Fruit fly (Drosophila melanogaster) whole organism, prepupa: ENCODE measurements around the gene spn-F.

Experiments
- Blimp-1 ChIP-seq: fragments of 200-800 bp; sonication (Bioruptor generic); optimal IDR thresholded peaks from 3 replicates; lab custom pipeline; 2017; ENCODE audit warnings: missing biosample characterization, missing genetic modification characterization, mild to moderate bottlenecking, moderate library complexity, missing genetic modification reagents
- CG10631 ChIP-seq: fragments of 200-800 bp; sonication (Bioruptor generic); optimal IDR thresholded peaks from 2 replicates; lab custom pipeline; 2016; ENCODE audit warnings: missing biosample characterization, missing genetic modification characterization
- CG10669 ChIP-seq: fragments of 200-800 bp; sonication (Bioruptor generic); optimal IDR thresholded peaks from 3 replicates; lab custom pipeline; 2018; ENCODE audit warnings: missing biosample characterization, mild to moderate bottlenecking, missing genetic modification characterization, moderate library complexity
- CG11294 ChIP-seq: fragments of 200-800 bp; sonication (Bioruptor generic); IDR thresholded peaks from 2 replicates; pipeline ENCODE4 v1.3.6; 2022; ENCODE audit warnings: missing biosample characterization, missing genetic modification characterization
- CG11762 ChIP-seq: fragments of 200-800 bp; sonication (Bioruptor generic); optimal IDR thresholded peaks from 3 replicates; lab custom pipeline; 2016; ENCODE audit warnings: missing biosample characterization, missing genetic modification characterization; ENCODE audit not compliant: insufficient read depth
- CG11902 ChIP-seq: fragments of 200-800 bp; sonication (Bioruptor generic); optimal IDR thresholded peaks from 3 replicates; lab custom pipeline; 2016; ENCODE audit warnings: missing biosample characterization, missing genetic modification characterization
- CG15336 ChIP-seq: fragments of 200-800 bp; sonication (Bioruptor generic); IDR thresholded peaks from 2 replicates; pipeline ENCODE4 v1.3.6; 2022; ENCODE audit warnings: missing biosample characterization, missing genetic modification characterization
- CG1621 ChIP-seq: fragments of 200-800 bp; sonication (Bioruptor generic); optimal IDR thresholded peaks from 3 replicates; lab custom pipeline; 2018; ENCODE audit warnings: missing biosample characterization, mild to moderate bottlenecking, missing genetic modification characterization
- CG16779 ChIP-seq: fragments of 200-800 bp; sonication (Bioruptor generic); optimal IDR thresholded peaks from 3 replicates; lab custom pipeline; 2017; ENCODE audit warnings: missing biosample characterization, mild to moderate bottlenecking, missing genetic modification characterization
- CG3032 ChIP-seq: fragments of 200-800 bp; optimal IDR thresholded peaks from 2 replicates; lab custom pipeline; 2019; ENCODE audit warnings: missing biosample characterization, mild to moderate bottlenecking, missing genetic modification characterization, moderate library complexity
- CG32006 ChIP-seq: fragments of 200-800 bp; sonication (Bioruptor generic); optimal IDR thresholded peaks from 3 replicates; lab custom pipeline; 2017; ENCODE audit warnings: missing biosample characterization, mild to moderate bottlenecking, missing genetic modification characterization
- CG34406 ChIP-seq: fragments of 200-800 bp; sonication (Bioruptor generic); optimal IDR thresholded peaks from 3 replicates; lab custom pipeline; 2016; ENCODE audit warnings: missing biosample characterization, missing genetic modification characterization
- CG3919 ChIP-seq: fragments of 200-800 bp; sonication (Bioruptor generic); optimal IDR thresholded peaks from 3 replicates; lab custom pipeline; 2016; ENCODE audit warnings: missing biosample characterization, missing genetic modification characterization
- CG4318 ChIP-seq: fragments of 200-800 bp; sonication (Bioruptor generic); optimal IDR thresholded peaks from 3 replicates; lab custom pipeline; 2017; ENCODE audit warnings: missing biosample characterization, mild to moderate bottlenecking, missing genetic modification characterization
- CG6276 ChIP-seq: fragments of 200-800 bp; sonication (Bioruptor generic); optimal IDR thresholded peaks from 2 replicates; lab custom pipeline; 2017; ENCODE audit warnings: missing biosample characterization, mild to moderate bottlenecking, missing genetic modification characterization
- CG6792 ChIP-seq: fragments of 200-800 bp; sonication (Bioruptor generic); optimal IDR thresholded peaks from 3 replicates; lab custom pipeline; 2016; ENCODE audit warnings: missing biosample characterization, missing genetic modification characterization
- CG6854 ChIP-seq: fragments of 200-800 bp; sonication (Bioruptor generic); optimal IDR thresholded peaks from 2 replicates; lab custom pipeline; 2017; ENCODE audit warnings: missing biosample characterization, mild to moderate bottlenecking, missing genetic modification characterization
- CG7368 ChIP-seq: fragments of 200-800 bp; sonication (Bioruptor generic); optimal IDR thresholded peaks from 3 replicates; lab custom pipeline; 2016; ENCODE audit warnings: missing biosample characterization, missing genetic modification characterization
- CG8119 ChIP-seq: fragments of 200-800 bp; sonication (Bioruptor generic); IDR thresholded peaks from 3 replicates; pipeline ENCODE4 v1.3.6; 2022; ENCODE audit warnings: missing biosample characterization, missing genetic modification characterization
- CG8319 ChIP-seq: fragments of 200-800 bp; sonication (Bioruptor generic); optimal IDR thresholded peaks from 3 replicates; lab custom pipeline; 2016; ENCODE audit warnings: missing biosample characterization, missing genetic modification characterization
- CG8632 ChIP-seq: fragments of 200-800 bp; sonication (Bioruptor generic); optimal IDR thresholded peaks from 3 replicates; lab custom pipeline; 2016; ENCODE audit warnings: missing biosample characterization, missing genetic modification characterization
- CG9139 ChIP-seq: fragments of 200-800 bp; sonication (Bioruptor generic); optimal IDR thresholded peaks from 3 replicates; lab custom pipeline; 2017; ENCODE audit warnings: missing biosample characterization, mild to moderate bottlenecking, missing genetic modification characterization
- Eip78C ChIP-seq: fragments of 200-800 bp; sonication (Bioruptor generic); peaks from one replicate; lab custom pipeline; 2016; ENCODE audit warnings: missing biosample characterization, missing genetic modification characterization
- Eip93F ChIP-seq: fragments of 200-800 bp; sonication (Bioruptor generic); optimal IDR thresholded peaks from 2 replicates; lab custom pipeline; 2016; ENCODE audit warnings: missing biosample characterization, mild to moderate bottlenecking, missing genetic modification characterization
- Ets21C ChIP-seq: fragments of 200-800 bp; sonication (Bioruptor generic); optimal IDR thresholded peaks from 3 replicates; lab custom pipeline; 2016; ENCODE audit warnings: missing biosample characterization, missing genetic modification characterization
- Gug ChIP-seq: fragments of 200-800 bp; sonication (Bioruptor generic); IDR thresholded peaks from 2 replicates; pipeline ENCODE4 v1.3.6; 2022; ENCODE audit warnings: missing biosample characterization, missing genetic modification characterization
- Hr39 ChIP-seq: fragments of 200-800 bp; sonication (Bioruptor generic); optimal IDR thresholded peaks from 2 replicates; lab custom pipeline; 2016; ENCODE audit warnings: missing biosample characterization, missing genetic modification characterization
- Hr4 ChIP-seq: fragments of 200-800 bp; sonication (Bioruptor generic); optimal IDR thresholded peaks from 3 replicates; lab custom pipeline; 2016; ENCODE audit warnings: missing biosample characterization, missing genetic modification characterization
- Lpt ChIP-seq: fragments of 200-800 bp; sonication (Bioruptor generic); optimal IDR thresholded peaks from 3 replicates; lab custom pipeline; 2016; ENCODE audit warnings: missing biosample characterization, missing genetic modification characterization
- Met ChIP-seq: fragments of 200-800 bp; sonication (Bioruptor generic); optimal IDR thresholded peaks from 3 replicates; lab custom pipeline; 2016; ENCODE audit warnings: missing biosample characterization, missing genetic modification characterization
- OdsH ChIP-seq: fragments of 200-800 bp; sonication (Bioruptor generic); optimal IDR thresholded peaks from 3 replicates; lab custom pipeline; 2016; ENCODE audit warnings: missing biosample characterization, missing genetic modification characterization
- Smox ChIP-seq: fragments of 200-800 bp; sonication (Bioruptor generic); optimal IDR thresholded peaks from 3 replicates; lab custom pipeline; 2016; ENCODE audit warnings: missing biosample characterization, missing genetic modification characterization
- Sox102F ChIP-seq: fragments of 200-800 bp; sonication (Bioruptor generic); optimal IDR thresholded peaks from 2 replicates; lab custom pipeline; 2016; ENCODE audit warnings: missing biosample characterization, mild to moderate bottlenecking, missing genetic modification characterization
- Sox14 ChIP-seq: fragments of 200-800 bp; sonication (Bioruptor generic); optimal IDR thresholded peaks from 3 replicates; lab custom pipeline; 2016; ENCODE audit warnings: missing biosample characterization, missing genetic modification characterization
- Sox15 ChIP-seq: fragments of 200-800 bp; sonication (Bioruptor generic); optimal IDR thresholded peaks from 3 replicates; lab custom pipeline; 2016; ENCODE audit warnings: missing biosample characterization, missing genetic modification characterization
- achi ChIP-seq: fragments of 200-800 bp; sonication (Bioruptor generic); optimal IDR thresholded peaks from 3 replicates; lab custom pipeline; 2016; ENCODE audit warnings: missing biosample characterization, missing genetic modification characterization
- acj6 ChIP-seq: fragments of 200-800 bp; sonication (Bioruptor generic); optimal IDR thresholded peaks from 3 replicates; lab custom pipeline; 2016; ENCODE audit warnings: missing biosample characterization, missing genetic modification characterization
- dac ChIP-seq: fragments of 200-800 bp; sonication (Bioruptor generic); optimal IDR thresholded peaks from 2 replicates; lab custom pipeline; 2017; ENCODE audit warnings: missing biosample characterization, mild to moderate bottlenecking, missing genetic modification characterization
- dsx ChIP-seq: fragments of 200-800 bp; optimal IDR thresholded peaks from 3 replicates; lab custom pipeline; 2019; ENCODE audit warnings: missing biosample characterization, mild to moderate bottlenecking, missing genetic modification characterization, moderate library complexity; ENCODE audit not compliant: poor library complexity, severe bottlenecking
- eg ChIP-seq: fragments of 200-800 bp; sonication (Bioruptor generic); IDR thresholded peaks from 3 replicates; pipeline ENCODE4 v1.3.6; 2022; ENCODE audit warnings: missing biosample characterization, missing genetic modification characterization
- esn ChIP-seq: fragments of 200-800 bp; sonication (Bioruptor generic); optimal IDR thresholded peaks from 2 replicates; lab custom pipeline; 2016; ENCODE audit warnings: missing biosample characterization, mild to moderate bottlenecking, missing genetic modification characterization, moderate library complexity
- fd59A ChIP-seq: fragments of 200-800 bp; sonication (Bioruptor generic); optimal IDR thresholded peaks from 2 replicates; lab custom pipeline; 2017; ENCODE audit warnings: missing biosample characterization, mild to moderate bottlenecking, missing genetic modification characterization, missing genetic modification reagents
- fd85E ChIP-seq: fragments of 200-800 bp; sonication (Bioruptor generic); optimal IDR thresholded peaks from 3 replicates; lab custom pipeline; 2016; ENCODE audit warnings: missing biosample characterization, missing genetic modification characterization
- fkh ChIP-seq: fragments of 200-800 bp; sonication (Bioruptor generic); optimal IDR thresholded peaks from 3 replicates; lab custom pipeline; 2017; ENCODE audit warnings: missing biosample characterization, mild to moderate bottlenecking, missing genetic modification characterization, moderate library complexity
- lz ChIP-seq: fragments of 200-800 bp; sonication (Bioruptor generic); optimal IDR thresholded peaks from 3 replicates; lab custom pipeline; 2016; ENCODE audit warnings: missing biosample characterization, missing genetic modification characterization
- net ChIP-seq: fragments of 200-800 bp; sonication (Bioruptor generic); optimal IDR thresholded peaks from 3 replicates; lab custom pipeline; 2016; ENCODE audit warnings: missing biosample characterization, missing genetic modification characterization
- pdm3 ChIP-seq: fragments of 200-800 bp; sonication (Bioruptor generic); optimal IDR thresholded peaks from 3 replicates; lab custom pipeline; 2016; ENCODE audit warnings: missing biosample characterization, missing genetic modification characterization
- salr ChIP-seq, 2 experiments: fragments of 200-800 bp; sonication (Bioruptor generic); optimal IDR thresholded peaks; 3 replicates each; lab custom pipeline; 2016 to 2018; ENCODE audit warnings: missing biosample characterization in 2 of 2, missing genetic modification characterization in 2 of 2, mild to moderate bottlenecking in 1 of 2
- spab ChIP-seq: fragments of 200-800 bp; sonication (Bioruptor generic); optimal IDR thresholded peaks from 2 replicates; lab custom pipeline; 2017; ENCODE audit warnings: missing biosample characterization, mild to moderate bottlenecking, missing genetic modification characterization, missing genetic modification reagents
- ss ChIP-seq, 2 experiments: fragments of 200-800 bp; sonication (Bioruptor generic); optimal IDR thresholded peaks; 2 replicates in 1 of 2; 3 replicates in 1 of 2; lab custom pipeline; 2017 to 2018; ENCODE audit warnings: mild to moderate bottlenecking in 2 of 2, missing biosample characterization in 2 of 2, missing genetic modification characterization in 2 of 2, moderate library complexity in 1 of 2
- svp ChIP-seq: fragments of 200-800 bp; sonication (Bioruptor generic); peaks from one replicate; lab custom pipeline; 2016; ENCODE audit warnings: missing biosample characterization, missing genetic modification characterization
- topi ChIP-seq: fragments of 200-800 bp; sonication (Bioruptor generic); optimal IDR thresholded peaks from 3 replicates; lab custom pipeline; 2016; ENCODE audit warnings: missing biosample characterization, missing genetic modification characterization

Gene spn-F

dm6 chr3R:31295694-31296093 is 40.8 kb downstream of the spn-F start:
- TF ChIP-seq fd85E (GFP tag; lab: Kevin White, UChicago) (no peak), salr (GFP tag; optimal IDR thresholded peaks at IDR 0.05; lab: Kevin White, UChicago) (peak; percentile 14 to 32), eg (GFP tag; lab: Robert Waterston, UW) (peak; percentile 65; the same call in 2 of the 3 replicates), pdm3 (GFP tag; lab: Kevin White, UChicago) (peak; percentile 62), Ets21C (GFP tag; lab: Kevin White, UChicago) (no peak), lz (peak; percentile 24), Sox15 (peak; percentile 5), CG11294 (GFP tag; lab: Robert Waterston, UW) (peak; percentile 13; the same call in 1 of the 2 replicates), CG11902 (GFP tag; lab: Kevin White, UChicago) (peak; percentile 14), CG6792 (GFP tag; lab: Kevin White, UChicago) (peak; percentile 28), Hr4 (GFP tag; lab: Kevin White, UChicago) (peak; percentile 65), OdsH (peak; percentile 64), Smox (GFP tag; lab: Kevin White, UChicago) (peak; percentile 56), Hr39 (GFP tag; lab: Kevin White, UChicago) (peak; percentile 49), CG6276 (GFP tag; lab: Kevin White, UChicago) (peak; percentile 30), spab (peak; percentile 14), CG34406 (GFP tag; lab: Kevin White, UChicago) (peak; percentile 47), dsx (GFP tag; lab: Kevin White, UChicago) (no peak), topi (GFP tag; lab: Kevin White, UChicago) (peak; percentile 31), net (GFP tag; lab: Kevin White, UChicago) (peak; percentile 46), Eip93F (no peak), fkh (GFP tag; lab: Kevin White, UChicago) (no peak), CG15336 (GFP tag; lab: Robert Waterston, UW) (peak; percentile 63), CG7368 (GFP tag; lab: Kevin White, UChicago) (peak; percentile 29), CG10631 (GFP tag; lab: Kevin White, UChicago) (peak; percentile 49), CG3919 (GFP tag; lab: Kevin White, UChicago) (peak; percentile 65), Lpt (GFP tag; lab: Kevin White, UChicago) (no peak), acj6 (peak; percentile 61), CG9139 (GFP tag; lab: Kevin White, UChicago) (no peak), CG11762 (GFP tag; lab: Kevin White, UChicago) (peak; percentile 60), CG1621 (tag; lab: Kevin White, UChicago) (peak; percentile 4), achi (GFP tag; lab: Kevin White, UChicago) (peak; percentile 58), dac (GFP tag; lab: Kevin White, UChicago) (no peak), Blimp-1 (GFP tag; lab: Kevin White, UChicago) (no peak), Gug (GFP tag; lab: Robert Waterston, UW) (peak; percentile 44; the same call in 1 of the 2 replicates), CG3032 (tag; lab: Kevin White, UChicago) (peak; percentile 41), ss (GFP tag; optimal IDR thresholded peaks at IDR 0.05; lab: Kevin White, UChicago) (no peak), CG32006 (peak; percentile 67), CG6854 (GFP tag; lab: Kevin White, UChicago) (no peak), Sox102F (GFP tag; lab: Kevin White, UChicago) (peak; percentile 49), CG8319 (GFP tag; lab: Kevin White, UChicago) (peak; percentile 1), svp (GFP tag; lab: Kevin White, UChicago) (peak; percentile 72), Eip78C (GFP tag; lab: Kevin White, UChicago) (no peak), CG16779 (no peak), CG8119 (peak; percentile 69), Met (GFP tag; lab: Kevin White, UChicago) (peak; percentile 72), CG8632 (GFP tag; lab: Kevin White, UChicago) (peak; percentile 24), CG4318 (GFP tag; lab: Kevin White, UChicago) (peak; percentile 39), esn (peak; percentile 41), fd59A (GFP tag; lab: Kevin White, UChicago) (peak; percentile 10), Sox14 (GFP tag; lab: Kevin White, UChicago) (peak; percentile 63), CG10669 (GFP tag; lab: Kevin White, UChicago) (peak; percentile 39)
